Worm (Caenorhabditis elegans) whole organism, mixed stage, embryonic: ENCODE results near the gene T24E12.13.
"Not testable (repeated sequence)": the region's sequence is repeated elsewhere in the genome, so short reads cannot be mapped to it uniquely, and the experiment has no call there.

Experiments
- M03D4.4 ChIP-seq: sonication (generic microtip); optimal IDR thresholded peaks from 2 replicates; lab custom pipeline; 2017; ENCODE audit warnings: mild to moderate bottlenecking, missing genetic modification characterization, missing compliant biosample characterization
- bed-3 ChIP-seq: fragments of 200-800 bp; sonication (Bioruptor generic); optimal IDR thresholded peaks from 3 replicates; lab custom pipeline; 2018; ENCODE audit warnings: mild to moderate bottlenecking, missing genetic modification characterization, moderate library complexity, missing compliant biosample characterization
- blmp-1 ChIP-seq: fragments of 150-350 bp; optimal IDR thresholded peaks from 2 replicates; lab custom pipeline; 2014; ENCODE audit warnings: missing biosample characterization, missing genetic modification characterization
- ceh-39 ChIP-seq: fragments of 150-350 bp; optimal IDR thresholded peaks from 2 replicates; lab custom pipeline; 2014; ENCODE audit warnings: missing biosample characterization, missing genetic modification characterization
- ceh-43 ChIP-seq: fragments of 200-800 bp; sonication (Bioruptor generic); optimal IDR thresholded peaks from 2 replicates; lab custom pipeline; 2018; ENCODE audit warnings: mild to moderate bottlenecking, missing genetic modification characterization, moderate library complexity, missing compliant biosample characterization
- ceh-83 ChIP-seq: fragments of 200-800 bp; sonication (Bioruptor generic); optimal IDR thresholded peaks from 2 replicates; lab custom pipeline; 2018; ENCODE audit warnings: mild to moderate bottlenecking, missing genetic modification characterization, missing compliant biosample characterization
- ces-1 ChIP-seq: fragments of 150-350 bp; optimal IDR thresholded peaks from 2 replicates; lab custom pipeline; 2014; ENCODE audit warnings: missing biosample characterization, missing genetic modification reagents, missing genetic modification characterization
- cnd-1 ChIP-seq: fragments of 200-800 bp; sonication (Bioruptor generic); optimal IDR thresholded peaks from 2 replicates; lab custom pipeline; 2018; ENCODE audit warnings: mild to moderate bottlenecking, missing genetic modification characterization, missing compliant biosample characterization
- drap-1 ChIP-seq: fragments of 200-800 bp; sonication (Bioruptor generic); optimal IDR thresholded peaks from 3 replicates; lab custom pipeline; 2018; ENCODE audit warnings: mild to moderate bottlenecking, missing genetic modification characterization, missing compliant biosample characterization
- elt-1 ChIP-seq: sonication (generic microtip); optimal IDR thresholded peaks from 2 replicates; lab custom pipeline; 2017; ENCODE audit warnings: missing genetic modification characterization, mild to moderate bottlenecking, missing compliant biosample characterization, antibody characterized with exemption, moderate library complexity, borderline replicate concordance; ENCODE audit not compliant: insufficient read depth
- flh-1 ChIP-seq: fragments of 200-800 bp; sonication (Bioruptor generic); optimal IDR thresholded peaks from 2 replicates; lab custom pipeline; 2018; ENCODE audit warnings: mild to moderate bottlenecking, missing genetic modification characterization, moderate library complexity, missing compliant biosample characterization
- ham-2 ChIP-seq: fragments of 200-800 bp; sonication (Bioruptor generic); optimal IDR thresholded peaks from 2 replicates; lab custom pipeline; 2018; ENCODE audit warnings: mild to moderate bottlenecking, missing genetic modification characterization, missing compliant biosample characterization
- hlh-1 ChIP-seq: fragments of 150-350 bp; optimal IDR thresholded peaks from 2 replicates; lab custom pipeline; 2014; ENCODE audit warnings: missing biosample characterization, missing genetic modification reagents, missing genetic modification characterization
- lin-13 ChIP-seq: fragments of 150-350 bp; optimal IDR thresholded peaks from 2 replicates; lab custom pipeline; 2014; ENCODE audit warnings: missing biosample characterization, missing genetic modification characterization
- lin-32 ChIP-seq: fragments of 200-800 bp; sonication (Bioruptor generic); optimal IDR thresholded peaks from 2 replicates; lab custom pipeline; 2018; ENCODE audit warnings: mild to moderate bottlenecking, missing genetic modification characterization, missing compliant biosample characterization
- lsy-2 ChIP-seq: fragments of 150-350 bp; optimal IDR thresholded peaks from 2 replicates; lab custom pipeline; 2014; ENCODE audit warnings: missing biosample characterization, missing genetic modification characterization
- mab-5 ChIP-seq: fragments of 150-350 bp; optimal IDR thresholded peaks from 2 replicates; lab custom pipeline; 2014; ENCODE audit warnings: missing biosample characterization, missing genetic modification characterization
- mep-1 ChIP-seq: fragments of 150-350 bp; optimal IDR thresholded peaks from 2 replicates; lab custom pipeline; 2017; ENCODE audit warnings: missing biosample characterization, missing genetic modification reagents, missing genetic modification characterization, inconsistent platforms
- mls-2 ChIP-seq: sonication (generic microtip); optimal IDR thresholded peaks from 2 replicates; lab custom pipeline; 2016; ENCODE audit warnings: mild to moderate bottlenecking, missing genetic modification characterization, moderate library complexity, missing compliant biosample characterization
- nhr-12 ChIP-seq: fragments of 150-350 bp; optimal IDR thresholded peaks from 2 replicates; lab custom pipeline; 2014; ENCODE audit warnings: missing biosample characterization, missing genetic modification characterization
- nhr-2 ChIP-seq: fragments of 150-350 bp; optimal IDR thresholded peaks from 2 replicates; lab custom pipeline; 2014; ENCODE audit warnings: missing biosample characterization, missing genetic modification characterization
- nhr-237 ChIP-seq: fragments of 150-350 bp; optimal IDR thresholded peaks from 2 replicates; lab custom pipeline; 2014; ENCODE audit warnings: missing biosample characterization, missing genetic modification characterization
- nhr-76 ChIP-seq: sonication (generic microtip); optimal IDR thresholded peaks from 2 replicates; lab custom pipeline; 2017; ENCODE audit warnings: missing biosample characterization, missing genetic modification characterization
- pha-4 ChIP-seq: fragments of 150-350 bp; optimal IDR thresholded peaks from 2 replicates; lab custom pipeline; 2018; ENCODE audit warnings: missing biosample characterization, missing genetic modification reagents, missing genetic modification characterization
- sem-2 ChIP-seq: fragments of 200-800 bp; sonication (Bioruptor generic); optimal IDR thresholded peaks from 2 replicates; lab custom pipeline; 2018; ENCODE audit warnings: mild to moderate bottlenecking, missing genetic modification characterization, missing compliant biosample characterization
- tbx-8 ChIP-seq: fragments of 200-800 bp; sonication (Bioruptor generic); optimal IDR thresholded peaks from 2 replicates; lab custom pipeline; 2018; ENCODE audit warnings: mild to moderate bottlenecking, missing genetic modification characterization, moderate library complexity, missing compliant biosample characterization
- unc-39 ChIP-seq: fragments of 150-350 bp; optimal IDR thresholded peaks from 2 replicates; lab custom pipeline; 2014; ENCODE audit warnings: missing biosample characterization, missing genetic modification characterization
- unc-62 ChIP-seq: fragments of 150-350 bp; optimal IDR thresholded peaks from 2 replicates; lab custom pipeline; 2014; ENCODE audit warnings: missing biosample characterization, missing genetic modification reagents, missing genetic modification characterization
- zip-8 ChIP-seq: fragments of 150-350 bp; optimal IDR thresholded peaks from 2 replicates; lab custom pipeline; 2014; ENCODE audit warnings: missing biosample characterization, missing genetic modification characterization

Gene T24E12.13

DNA sequence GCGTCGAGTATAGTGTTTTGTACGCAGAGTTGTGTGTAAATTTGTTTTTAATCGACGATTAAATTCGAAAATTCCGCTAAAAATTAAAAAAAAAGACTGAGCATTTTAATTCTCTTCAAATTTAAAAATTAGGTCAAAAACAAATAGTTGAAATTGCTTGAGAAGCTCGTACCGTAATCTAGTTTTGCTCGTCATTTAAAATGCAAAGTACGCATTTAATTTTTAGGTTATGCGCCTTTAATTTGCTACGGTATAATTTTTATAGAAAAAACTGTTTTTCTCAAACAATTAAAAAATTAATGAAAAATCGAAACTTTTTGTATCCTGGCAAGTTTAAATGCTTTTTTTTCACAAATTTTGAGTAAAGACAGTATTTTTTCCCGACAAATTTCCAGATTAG, 21.4 kb downstream of the T24E12.13 start:
- TF ChIP-seq flh-1 (GFP tag; lab: Kevin White, UChicago) (no peak), mab-5 (tag; lab: Kevin White, UChicago) (no peak), lin-32 (no peak), hlh-1 (no peak), nhr-2 (no peak), ces-1 (GFP tag; lab: Kevin White, UChicago) (no peak), lsy-2 (tag; lab: Kevin White, UChicago) (no peak), ham-2 (GFP tag; lab: Kevin White, UChicago) (no peak), blmp-1 (tag; lab: Kevin White, UChicago) (no peak), mls-2 (tag; lab: Kevin White, UChicago) (no peak), pha-4 (no peak), nhr-76 (tag; lab: Kevin White, UChicago) (no peak), tbx-8 (GFP tag; lab: Kevin White, UChicago) (no peak), unc-62 (GFP tag; lab: Kevin White, UChicago) (no peak), sem-2 (GFP tag; lab: Kevin White, UChicago) (no peak), unc-39 (tag; lab: Kevin White, UChicago) (no peak), ceh-43 (GFP tag; lab: Kevin White, UChicago) (no peak)
- TF ChIP-seq, all 35 proteins: peak for 0

DNA sequence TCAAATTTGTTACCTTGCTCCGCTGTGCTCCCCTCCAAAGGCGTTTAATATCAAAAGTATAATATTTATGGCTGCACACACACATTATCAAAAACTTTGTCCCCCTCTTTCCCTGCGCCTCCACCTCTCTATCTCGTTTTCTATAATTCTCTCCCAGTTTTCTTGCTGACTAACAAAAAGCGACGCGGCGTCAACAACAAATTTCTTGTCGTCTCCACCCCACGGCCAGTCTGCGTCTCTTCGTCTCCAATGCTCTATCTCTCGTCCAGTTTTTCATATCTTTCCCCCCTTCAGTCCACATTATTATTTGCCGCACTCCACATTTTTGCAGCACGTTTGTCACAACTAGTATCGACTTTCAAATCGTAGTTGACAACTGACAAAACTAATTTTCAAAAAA, 23.3 kb downstream of the T24E12.13 start:
- TF ChIP-seq pha-4, result peak; percentile 17
- TF ChIP-seq ces-1 (GFP tag; lab: Kevin White, UChicago), result peak; percentile 7
- peak; percentile 38 for TF ChIP-seq unc-62 (GFP tag; lab: Kevin White, UChicago)
- TF ChIP-seq ceh-43 (GFP tag; lab: Kevin White, UChicago), result no peak
- TF ChIP-seq, all 35 proteins: peak for 3

DNA sequence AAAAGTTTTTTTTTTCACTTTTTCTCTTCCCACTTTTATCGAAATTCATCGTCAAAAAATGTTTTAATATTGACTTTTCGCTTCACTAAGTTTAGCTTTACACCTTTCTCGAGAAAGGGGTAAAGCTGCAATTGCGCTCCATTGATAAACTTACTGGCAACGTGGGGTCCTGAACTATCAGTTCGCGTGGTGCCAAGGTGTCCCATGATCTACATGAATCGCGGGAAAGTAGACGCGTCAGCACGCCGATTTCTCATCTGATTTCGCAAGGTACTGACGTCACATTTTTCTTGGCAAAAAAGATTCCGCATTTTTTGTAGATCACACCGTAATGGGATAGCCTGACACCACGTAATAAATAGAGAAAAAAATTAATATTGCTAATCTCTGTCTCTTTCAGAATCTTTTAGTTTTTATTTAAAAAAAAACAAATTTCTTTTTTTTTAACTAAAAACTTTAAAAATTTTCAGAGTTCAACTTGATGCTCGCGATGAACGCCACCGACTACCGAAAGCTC, 24.6 kb downstream of the T24E12.13 start, which contains the start of gene lido-15:
lido-15 (plus strand) TSS at position 467 of the 517 bp plus-strand sequence.
- TF ChIP-seq ceh-83 (GFP tag; lab: Kevin White, UChicago) (no peak), ceh-39 (no peak), tbx-8 (GFP tag; lab: Kevin White, UChicago) (no peak)

DNA sequence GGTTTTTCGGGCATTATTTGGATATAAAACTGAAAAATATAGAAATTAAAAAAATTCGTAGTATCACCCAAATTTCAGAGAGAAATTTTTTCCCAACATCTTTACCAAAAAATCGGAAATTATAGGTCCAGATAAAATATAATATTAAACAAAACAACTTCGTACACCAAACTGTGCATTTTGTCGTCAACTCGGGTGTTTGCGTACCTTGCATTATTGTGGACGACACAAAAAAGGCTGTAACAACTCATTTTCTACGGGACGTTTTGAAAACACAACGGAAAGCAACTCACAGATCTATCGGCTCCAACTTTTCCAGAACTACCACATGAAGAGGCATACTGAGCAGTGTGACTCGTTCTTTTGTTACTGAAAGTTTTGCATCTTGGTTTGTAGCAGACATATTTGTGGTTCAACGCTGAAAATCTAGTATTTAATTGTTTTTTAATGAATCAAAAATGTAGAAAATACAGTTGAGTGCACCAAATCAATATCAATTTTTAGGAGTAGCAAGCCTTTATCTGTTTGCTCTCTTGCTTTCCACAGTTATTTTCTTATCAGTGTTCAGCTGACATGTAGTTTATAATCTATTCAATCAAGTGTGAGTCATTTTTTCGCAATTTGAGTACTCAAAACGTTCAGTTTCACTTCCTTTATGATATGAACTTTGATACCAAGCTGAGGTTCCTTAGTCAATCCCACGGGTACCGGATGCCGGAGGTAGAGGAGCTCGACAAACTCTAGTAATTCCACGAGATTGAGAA, 28.4 kb downstream of the T24E12.13 start:
- no peak for TF ChIP-seq nhr-2
- no peak for TF ChIP-seq ces-1 (GFP tag; lab: Kevin White, UChicago)
- no peak for TF ChIP-seq ham-2 (GFP tag; lab: Kevin White, UChicago)
- TF ChIP-seq bed-3 (GFP tag; lab: Kevin White, UChicago), result no peak
- no peak for TF ChIP-seq cnd-1 (tag; lab: Kevin White, UChicago)
- no peak for TF ChIP-seq elt-1
- TF ChIP-seq drap-1 (GFP tag; lab: Kevin White, UChicago), result no peak
- no peak for TF ChIP-seq mep-1 (tag; lab: Kevin White, UChicago)
- no peak for TF ChIP-seq lin-13
- TF ChIP-seq zip-8 (tag; lab: Kevin White, UChicago), result no peak

DNA sequence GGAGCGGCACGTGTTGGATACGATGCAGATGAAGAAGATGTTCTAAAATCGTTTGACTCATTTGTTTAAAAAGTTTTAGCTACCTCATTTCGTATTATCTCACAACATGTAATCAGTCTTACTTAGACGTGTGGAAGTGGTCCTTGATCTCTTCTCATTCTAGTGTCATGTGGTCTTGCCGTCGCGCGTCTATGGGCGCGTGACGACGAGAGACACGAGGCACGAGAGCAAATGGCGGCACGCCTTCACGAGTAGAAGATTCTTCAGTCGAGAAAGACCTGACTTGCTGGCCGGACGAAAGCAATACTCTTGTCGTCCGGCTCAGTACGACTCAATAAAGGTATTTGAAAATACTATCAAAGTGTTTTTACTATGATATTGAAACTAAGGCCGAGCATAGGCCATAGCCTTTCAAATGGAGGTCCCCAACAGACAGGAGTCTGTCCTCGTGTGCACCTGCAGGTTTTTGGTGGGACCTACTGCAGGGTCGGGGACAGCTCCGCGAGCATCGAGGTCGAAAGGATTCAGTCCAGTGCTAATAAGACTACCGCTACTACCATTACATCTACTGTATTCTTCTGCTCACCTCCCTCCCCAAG, 29.1 kb downstream of the T24E12.13 start, which contains the start of gene fbxa-24:
fbxa-24 (plus strand) TSS at position 276 of the 599 bp plus-strand sequence.
- TF ChIP-seq ceh-43 (GFP tag; lab: Kevin White, UChicago); lsy-2 (tag; lab: Kevin White, UChicago); ceh-83 (GFP tag; lab: Kevin White, UChicago): not testable (repeated sequence)

DNA sequence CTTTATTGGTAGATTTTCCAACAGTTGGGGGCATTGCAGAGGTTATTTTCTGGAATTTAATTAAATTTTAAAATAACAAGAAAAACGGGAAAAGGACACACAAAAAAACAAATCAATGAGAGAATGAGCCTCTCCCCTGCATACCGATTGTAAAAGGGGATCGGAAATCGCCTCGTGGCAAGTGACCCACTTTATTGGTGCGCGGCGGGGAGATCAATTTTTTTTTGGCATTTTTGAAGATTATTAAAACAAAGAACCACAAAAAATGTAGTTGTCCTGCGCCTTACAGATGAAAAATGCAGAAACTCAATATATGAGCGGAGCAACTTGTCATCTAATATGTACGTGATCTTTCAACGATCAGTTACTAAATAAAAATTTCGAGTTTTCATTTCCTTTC, 34.0 kb downstream of the T24E12.13 start, which contains the start of gene F54D10.7:
F54D10.7 (minus strand) TSS at position 49 of the 400 bp plus-strand sequence.
- TF ChIP-seq M03D4.4 (tag; lab: Kevin White, UChicago) (no peak), nhr-76 (tag; lab: Kevin White, UChicago) (no peak), blmp-1 (tag; lab: Kevin White, UChicago) (no peak), unc-62 (GFP tag; lab: Kevin White, UChicago) (no peak), bed-3 (GFP tag; lab: Kevin White, UChicago) (no peak), lin-32 (no peak), nhr-12 (tag; lab: Kevin White, UChicago) (no peak), nhr-237 (tag; lab: Kevin White, UChicago) (no peak), elt-1 (no peak), zip-8 (tag; lab: Kevin White, UChicago) (no peak), nhr-2 (no peak), sem-2 (GFP tag; lab: Kevin White, UChicago) (no peak), mls-2 (tag; lab: Kevin White, UChicago) (no peak), ces-1 (GFP tag; lab: Kevin White, UChicago) (no peak)
